Fruit fly (Drosophila melanogaster): ENCODE results near the gene Acbp2.
A peak's percentile ranks its signal among the peaks of the same experiment; 100 is the strongest.

Acbp2 gene

dm6 chr3L:7094548-7095072, 37.1 kb upstream of the Acbp2 start, which contains the start of gene form3 (continued):
- TF ChIP-seq Bgb (GFP tag; IDR thresholded peaks at IDR 0.05; ENCODE audit: partially characterized antibody), result 0 out of 2 replicates have a peak, but pooled peaks have one; percentile 42
- no peak for TF ChIP-seq Optix (GFP tag; IDR thresholded peaks at IDR 0.05)
- no peak for TF ChIP-seq trem (tag; optimal IDR thresholded peaks at IDR 0.05)
- TF ChIP-seq Doc3 (GFP tag; IDR thresholded peaks at IDR 0.05; ENCODE audit: partially characterized antibody), result no peak
- TF ChIP-seq CG15601 (tag; optimal IDR thresholded peaks at IDR 0.05), result no peak
- no peak for TF ChIP-seq zen2 (GFP tag; IDR thresholded peaks at IDR 0.05; ENCODE audit: partially characterized antibody)
- no peak for TF ChIP-seq CG14965 (GFP tag; optimal IDR thresholded peaks at IDR 0.05; ENCODE audit: borderline replicate concordance)
- no peak for TF ChIP-seq knrl (GFP tag; IDR thresholded peaks at IDR 0.05; ENCODE audit: partially characterized antibody)
- TF ChIP-seq CG8388 (GFP tag; optimal IDR thresholded peaks at IDR 0.05), result no peak
- no peak for TF ChIP-seq Sox100B (GFP tag; optimal IDR thresholded peaks at IDR 0.05)
- no peak for TF ChIP-seq Pdp1 (GFP tag; optimal IDR thresholded peaks at IDR 0.05)
- no peak for TF ChIP-seq Mad (GFP tag; optimal IDR thresholded peaks at IDR 0.05)
- TF ChIP-seq Hsf (GFP tag; optimal IDR thresholded peaks at IDR 0.05), result no peak
- TF ChIP-seq gcm (GFP tag; optimal IDR thresholded peaks at IDR 0.05), result no peak
- no peak for TF ChIP-seq Blimp-1 (GFP tag; optimal IDR thresholded peaks at IDR 0.05)
- TF ChIP-seq bigmax (GFP tag; optimal IDR thresholded peaks at IDR 0.05), result no peak
- TF ChIP-seq abd-A (tag; optimal IDR thresholded peaks at IDR 0.05), result no peak
- TF ChIP-seq az2 (GFP tag; optimal IDR thresholded peaks at IDR 0.05), result no peak
- TF ChIP-seq CG1832 (GFP tag; optimal IDR thresholded peaks at IDR 0.05), result no peak
- TF ChIP-seq mam (GFP tag; optimal IDR thresholded peaks at IDR 0.05), result no peak
- TF ChIP-seq CG12299 (tag; optimal IDR thresholded peaks at IDR 0.05), result no peak
- TF ChIP-seq CG1602 (GFP tag; optimal IDR thresholded peaks at IDR 0.05), result no peak
- TF ChIP-seq bbx (GFP tag; IDR thresholded peaks at IDR 0.05; ENCODE audit: partially characterized antibody), result 0 out of 2 replicates have a peak, but pooled peaks have one; percentile 52
- peak; percentile 39; the same call in 1 of the 4 replicates for TF ChIP-seq chinmo (GFP tag; IDR thresholded peaks at IDR 0.05; ENCODE audit: partially characterized antibody)
- TF ChIP-seq CG12219 (GFP tag; optimal IDR thresholded peaks at IDR 0.05), result no peak
- no peak for TF ChIP-seq lilli (GFP tag; optimal IDR thresholded peaks at IDR 0.05)
- no peak for TF ChIP-seq ap (GFP tag; IDR thresholded peaks at IDR 0.05)
- TF ChIP-seq sens (GFP tag), result no peak
- TF ChIP-seq inv (GFP tag; IDR thresholded peaks at IDR 0.05; ENCODE audit: partially characterized antibody), result no peak
- TF ChIP-seq CG4707 (GFP tag; optimal IDR thresholded peaks at IDR 0.05), result no peak
- no peak for TF ChIP-seq onecut (GFP tag; IDR thresholded peaks at IDR 0.05)
- TF ChIP-seq dati (GFP tag; IDR thresholded peaks at IDR 0.05), result no peak
- TF ChIP-seq Dp (GFP tag; optimal IDR thresholded peaks at IDR 0.05), result no peak
- TF ChIP-seq CG31388 (GFP tag; optimal IDR thresholded peaks at IDR 0.05), result no peak
- no peak for TF ChIP-seq Taf1 (GFP tag; IDR thresholded peaks at IDR 0.05)
- TF ChIP-seq stwl (tag; optimal IDR thresholded peaks at IDR 0.05), result no peak
- TF ChIP-seq ci (GFP tag; IDR thresholded peaks at IDR 0.05), result peak; percentile 45; the same call in 1 of the 3 replicates
- TF ChIP-seq CG6689 (GFP tag; IDR thresholded peaks at IDR 0.05), result no peak
- TF ChIP-seq CoRest (tag; optimal IDR thresholded peaks at IDR 0.05), result no peak
- TF ChIP-seq Dad (GFP tag; optimal IDR thresholded peaks at IDR 0.05), result no peak
- TF ChIP-seq CG10321 (GFP tag; IDR thresholded peaks at IDR 0.05), result no peak
- no peak for TF ChIP-seq CG32532 (GFP tag; IDR thresholded peaks at IDR 0.05)
- no peak for TF ChIP-seq MESR4 (GFP tag; optimal IDR thresholded peaks at IDR 0.05)
- TF ChIP-seq Kr (GFP tag; optimal IDR thresholded peaks at IDR 0.05), result no peak
- TF ChIP-seq ase (GFP tag; IDR thresholded peaks at IDR 0.05), result no peak
- TF ChIP-seq Bteb2 (GFP tag; optimal IDR thresholded peaks at IDR 0.05), result no peak
- no peak for TF ChIP-seq Hr78 (GFP tag; optimal IDR thresholded peaks at IDR 0.05)
- no peak for TF ChIP-seq slou (GFP tag; optimal IDR thresholded peaks at IDR 0.05)
- TF ChIP-seq dpn (GFP tag; optimal IDR thresholded peaks at IDR 0.05), result no peak
- TF ChIP-seq CG15269 (tag; optimal IDR thresholded peaks at IDR 0.05), result no peak
